Fruit fly (Drosophila melanogaster) whole organism, embryonic: ENCODE results near the gene CG14340.

Experiments
- Atf3 ChIP-seq: fragments of 200-800 bp; sonication (Bioruptor generic); optimal IDR thresholded peaks from 3 replicates; lab custom pipeline; 2016; ENCODE audit warnings: missing biosample characterization, missing genetic modification characterization
- Atf6 ChIP-seq: fragments of 200-800 bp; sonication (Bioruptor generic); IDR thresholded peaks from 2 replicates; pipeline ENCODE4 v1.3.6; 2022; ENCODE audit warnings: missing biosample characterization, missing genetic modification characterization
- Bdp1 ChIP-seq: fragments of 200-800 bp; sonication (Bioruptor generic); optimal IDR thresholded peaks from 3 replicates; lab custom pipeline; 2016; ENCODE audit warnings: missing biosample characterization, missing genetic modification characterization
- CG10147 ChIP-seq: fragments of 200-800 bp; sonication (Bioruptor generic); optimal IDR thresholded peaks from 2 replicates; lab custom pipeline; 2019; ENCODE audit warnings: missing biosample characterization, mild to moderate bottlenecking, missing genetic modification characterization, moderate library complexity
- CG10209 ChIP-seq: fragments of 200-800 bp; sonication (Bioruptor generic); optimal IDR thresholded peaks from 3 replicates; lab custom pipeline; 2017; ENCODE audit warnings: missing biosample characterization, mild to moderate bottlenecking, missing genetic modification characterization, missing genetic modification reagents
- CG1024 ChIP-seq: fragments of 200-800 bp; sonication (Bioruptor generic); IDR thresholded peaks from 2 replicates; pipeline ENCODE4 v1.3.6; 2022; ENCODE audit warnings: missing biosample characterization, missing genetic modification characterization
- CG10959 ChIP-seq: fragments of 200-800 bp; sonication (Bioruptor generic); IDR thresholded peaks from 2 replicates; pipeline ENCODE4 v1.3.6; 2022; ENCODE audit warnings: missing biosample characterization, missing genetic modification characterization
- CG11695 ChIP-seq: fragments of 200-800 bp; sonication (Bioruptor generic); IDR thresholded peaks from 3 replicates; pipeline ENCODE4 v1.3.6; 2022; ENCODE audit warnings: missing biosample characterization, missing genetic modification characterization
- CG11723 ChIP-seq: fragments of 200-800 bp; sonication (Bioruptor generic); optimal IDR thresholded peaks from 2 replicates; lab custom pipeline; 2017; ENCODE audit warnings: missing biosample characterization, mild to moderate bottlenecking, missing genetic modification characterization
- CG12236 ChIP-seq: fragments of 200-800 bp; sonication (Bioruptor generic); optimal IDR thresholded peaks from 2 replicates; lab custom pipeline; 2016; ENCODE audit warnings: missing biosample characterization, missing genetic modification characterization
- CG17186 ChIP-seq: fragments of 200-800 bp; sonication (Bioruptor generic); optimal IDR thresholded peaks from 3 replicates; lab custom pipeline; 2017; ENCODE audit warnings: missing biosample characterization, missing genetic modification reagents, missing genetic modification characterization
- CG17361 ChIP-seq: fragments of 200-800 bp; sonication (Bioruptor generic); IDR thresholded peaks from 3 replicates; pipeline ENCODE4 v1.3.6; 2022; ENCODE audit warnings: missing biosample characterization, missing genetic modification characterization
- CG17385 ChIP-seq: fragments of 200-800 bp; sonication (Bioruptor generic); optimal IDR thresholded peaks from 3 replicates; lab custom pipeline; 2018; ENCODE audit warnings: missing biosample characterization, mild to moderate bottlenecking, missing genetic modification characterization
- CG17829 ChIP-seq: fragments of 200-800 bp; optimal IDR thresholded peaks from 2 replicates; lab custom pipeline; 2019; ENCODE audit warnings: missing biosample characterization, mild to moderate bottlenecking, missing genetic modification characterization, moderate library complexity
- CG18599 ChIP-seq: fragments of 200-800 bp; sonication (Bioruptor generic); optimal IDR thresholded peaks from 3 replicates; lab custom pipeline; 2017; ENCODE audit warnings: missing biosample characterization, missing genetic modification characterization, mild to moderate bottlenecking, moderate library complexity, missing genetic modification reagents
- CG30020 ChIP-seq: fragments of 200-800 bp; optimal IDR thresholded peaks from 2 replicates; lab custom pipeline; 2019; ENCODE audit warnings: missing biosample characterization, mild to moderate bottlenecking, missing genetic modification characterization, moderate library complexity
- CG32767 ChIP-seq: fragments of 200-800 bp; sonication (Bioruptor generic); IDR thresholded peaks from 2 replicates; pipeline ENCODE4 v1.3.6; 2022; ENCODE audit warnings: missing biosample characterization, missing genetic modification characterization
- CG3407 ChIP-seq: fragments of 200-800 bp; sonication (Bioruptor generic); optimal IDR thresholded peaks from 2 replicates; lab custom pipeline; 2018; ENCODE audit warnings: missing biosample characterization, mild to moderate bottlenecking, missing genetic modification characterization
- CG5180 ChIP-seq: fragments of 200-800 bp; sonication (Bioruptor generic); optimal IDR thresholded peaks from 3 replicates; lab custom pipeline; 2017; ENCODE audit warnings: missing biosample characterization, missing genetic modification characterization, mild to moderate bottlenecking, moderate library complexity, missing genetic modification reagents
- CG6272 ChIP-seq: fragments of 200-800 bp; sonication (Bioruptor generic); IDR thresholded peaks from 2 replicates; pipeline ENCODE4 v1.3.6; 2022; ENCODE audit warnings: missing biosample characterization, missing genetic modification characterization
- CG6854 ChIP-seq: fragments of 200-800 bp; sonication (Bioruptor generic); optimal IDR thresholded peaks from 3 replicates; lab custom pipeline; 2017; ENCODE audit warnings: missing biosample characterization, mild to moderate bottlenecking, missing genetic modification characterization
- CG8089 ChIP-seq: fragments of 200-800 bp; sonication (Bioruptor generic); optimal IDR thresholded peaks from 3 replicates; lab custom pipeline; 2016; ENCODE audit warnings: missing biosample characterization, missing genetic modification characterization
- CG8281 ChIP-seq: fragments of 200-800 bp; sonication (Bioruptor generic); optimal IDR thresholded peaks from 2 replicates; lab custom pipeline; 2018; ENCODE audit warnings: missing biosample characterization, mild to moderate bottlenecking, missing genetic modification characterization, moderate library complexity
- Camta ChIP-seq: fragments of 200-800 bp; sonication (Bioruptor generic); optimal IDR thresholded peaks from 2 replicates; lab custom pipeline; 2016; ENCODE audit warnings: missing biosample characterization, missing genetic modification characterization
- CkIIα-i1 ChIP-seq: fragments of 200-800 bp; sonication (Bioruptor generic); IDR thresholded peaks from 2 replicates; pipeline ENCODE4 v1.3.6; 2022; ENCODE audit warnings: missing biosample characterization, missing genetic modification characterization
- D19B ChIP-seq: fragments of 200-800 bp; sonication (Bioruptor generic); optimal IDR thresholded peaks from 2 replicates; lab custom pipeline; 2017; ENCODE audit warnings: missing biosample characterization, mild to moderate bottlenecking, missing genetic modification characterization
- Ets65A ChIP-seq: fragments of 200-800 bp; sonication (Bioruptor generic); peaks from one replicate; lab custom pipeline; 2016; ENCODE audit warnings: missing biosample characterization, missing genetic modification characterization
- HLH54F ChIP-seq: fragments of 200-800 bp; sonication (Bioruptor generic); optimal IDR thresholded peaks from 3 replicates; lab custom pipeline; 2016; ENCODE audit warnings: missing biosample characterization, missing genetic modification characterization
- Hr51 ChIP-seq, 2 experiments: fragments of 200-800 bp; sonication (Bioruptor generic); optimal IDR thresholded peaks; 2 replicates in 1 of 2; 3 replicates in 1 of 2; lab custom pipeline; 2016 to 2018; ENCODE audit warnings: missing biosample characterization in 2 of 2, missing genetic modification characterization in 2 of 2, mild to moderate bottlenecking in 1 of 2, moderate library complexity in 1 of 2
- NFAT ChIP-seq: fragments of 200-800 bp; sonication (Bioruptor generic); IDR thresholded peaks from 2 replicates; pipeline ENCODE4 v1.3.6; 2022; ENCODE audit warnings: missing biosample characterization, missing genetic modification characterization
- NfI ChIP-seq: fragments of 200-800 bp; sonication (Bioruptor generic); optimal IDR thresholded peaks from 3 replicates; lab custom pipeline; 2018; ENCODE audit warnings: missing biosample characterization, mild to moderate bottlenecking, missing genetic modification characterization, moderate library complexity
- Rfx ChIP-seq: fragments of 200-800 bp; sonication (Bioruptor generic); IDR thresholded peaks from 2 replicates; pipeline ENCODE4 v1.3.6; 2022; ENCODE audit warnings: missing biosample characterization, missing genetic modification characterization
- Tbp ChIP-seq: fragments of >200 bp; optimal IDR thresholded peaks from 2 replicates; lab custom pipeline; 2018; ENCODE audit warnings: missing biosample characterization, missing genetic modification characterization
- ara ChIP-seq: fragments of 200-800 bp; sonication (Bioruptor generic); IDR thresholded peaks from 2 replicates; pipeline ENCODE4 v1.3.6; 2022; ENCODE audit warnings: missing biosample characterization, missing genetic modification characterization
- ci ChIP-seq: fragments of 200-800 bp; sonication (Bioruptor generic); IDR thresholded peaks from 3 replicates; pipeline ENCODE4 v1.3.6; 2022; ENCODE audit warnings: missing biosample characterization, missing genetic modification characterization
- dimm ChIP-seq: fragments of 200-800 bp; sonication (Bioruptor generic); IDR thresholded peaks from 2 replicates; pipeline ENCODE4 v1.3.6; 2022; ENCODE audit warnings: missing biosample characterization, missing genetic modification characterization
- ems ChIP-seq: fragments of 200-800 bp; sonication (Bioruptor generic); optimal IDR thresholded peaks from 3 replicates; lab custom pipeline; 2016; ENCODE audit warnings: missing biosample characterization, missing genetic modification characterization
- exex ChIP-seq: fragments of 200-800 bp; sonication (Bioruptor generic); optimal IDR thresholded peaks from 4 replicates; lab custom pipeline; 2018; ENCODE audit warnings: missing biosample characterization, mild to moderate bottlenecking, missing genetic modification characterization, moderate library complexity
- grn ChIP-seq: fragments of 200-800 bp; sonication (Bioruptor generic); optimal IDR thresholded peaks from 3 replicates; lab custom pipeline; 2017; ENCODE audit warnings: missing biosample characterization, missing genetic modification characterization
- gro ChIP-seq: fragments of 200-800 bp; sonication (Bioruptor generic); optimal IDR thresholded peaks from 2 replicates; lab custom pipeline; 2016; ENCODE audit warnings: missing biosample characterization, missing genetic modification characterization
- gt ChIP-seq: fragments of 200-800 bp; sonication (Bioruptor generic); IDR thresholded peaks from 2 replicates; pipeline ENCODE4 v1.3.6; 2022; ENCODE audit warnings: missing biosample characterization, missing genetic modification characterization
- klu ChIP-seq: fragments of 200-800 bp; sonication (Bioruptor generic); IDR thresholded peaks from 2 replicates; pipeline ENCODE4 v1.3.6; 2022; ENCODE audit warnings: missing biosample characterization, missing genetic modification characterization
- kni ChIP-seq: fragments of 200-800 bp; sonication (Bioruptor generic); optimal IDR thresholded peaks from 3 replicates; lab custom pipeline; 2017; ENCODE audit warnings: mild to moderate bottlenecking, missing biosample characterization, missing genetic modification reagents, missing genetic modification characterization
- lbe ChIP-seq: fragments of 200-800 bp; sonication (Bioruptor generic); optimal IDR thresholded peaks from 2 replicates; lab custom pipeline; 2016; ENCODE audit warnings: missing biosample characterization, mild to moderate bottlenecking, missing genetic modification characterization
- mld ChIP-seq: fragments of 200-800 bp; sonication (Bioruptor generic); IDR thresholded peaks from 3 replicates; pipeline ENCODE4 v1.3.6; 2022; ENCODE audit warnings: missing biosample characterization, missing genetic modification characterization; ENCODE audit not compliant: partially characterized antibody
- org-1 ChIP-seq: fragments of 200-800 bp; sonication (Bioruptor generic); optimal IDR thresholded peaks from 2 replicates; lab custom pipeline; 2017; ENCODE audit warnings: missing biosample characterization, missing genetic modification characterization
- pho ChIP-seq: fragments of 200-800 bp; sonication (Bioruptor generic); optimal IDR thresholded peaks from 2 replicates; lab custom pipeline; 2016; ENCODE audit warnings: missing biosample characterization, missing genetic modification characterization
- row ChIP-seq: fragments of 200-800 bp; sonication (Bioruptor generic); IDR thresholded peaks from 3 replicates; pipeline ENCODE4 v1.3.6; 2022; ENCODE audit warnings: missing biosample characterization, missing genetic modification characterization
- salm ChIP-seq: fragments of 200-800 bp; sonication (Bioruptor generic); optimal IDR thresholded peaks from 2 replicates; lab custom pipeline; 2018; ENCODE audit warnings: missing biosample characterization, mild to moderate bottlenecking, missing genetic modification characterization
- schlank ChIP-seq: fragments of 200-800 bp; sonication (Bioruptor generic); optimal IDR thresholded peaks from 2 replicates; lab custom pipeline; 2018; ENCODE audit warnings: missing biosample characterization, mild to moderate bottlenecking, missing genetic modification characterization
- so ChIP-seq: fragments of 200-800 bp; sonication (Bioruptor generic); IDR thresholded peaks from 3 replicates; pipeline ENCODE4 v1.3.6; 2022; ENCODE audit warnings: missing biosample characterization, missing genetic modification characterization
- yki ChIP-seq: fragments of >200 bp; optimal IDR thresholded peaks from 3 replicates; lab custom pipeline; 2018
- zfh2 ChIP-seq: fragments of 200-800 bp; sonication (Bioruptor generic); optimal IDR thresholded peaks from 2 replicates; lab custom pipeline; 2016; ENCODE audit warnings: missing biosample characterization, missing genetic modification characterization

The CG14340 gene

dm6 chr2L:1070332-1070731 lies 42.4 kb upstream of the CG14340 start (continued):
- TF ChIP-seq gt (GFP tag; lab: Robert Waterston, UW) (0 out of 2 replicates have a peak, but pooled peaks have one; percentile 32), Rfx (no peak), CG6272 (GFP tag; lab: Robert Waterston, UW) (no peak), CG11695 (GFP tag; lab: Robert Waterston, UW) (peak; percentile 47; the same call in 1 of the 3 replicates), dimm (GFP tag; lab: Robert Waterston, UW) (no peak), CG5180 (GFP tag; lab: Kevin White, UChicago) (no peak), ara (GFP tag; lab: Robert Waterston, UW) (no peak), mld (GFP tag; lab: Robert Waterston, UW) (no peak), CG8281 (tag; lab: Kevin White, UChicago) (no peak), salm (tag; lab: Kevin White, UChicago) (no peak), yki (lab: Kevin White, UChicago) (no peak), klu (no peak), Ets65A (GFP tag; lab: Kevin White, UChicago) (peak; percentile 60), D19B (GFP tag; lab: Kevin White, UChicago) (no peak), CG17361 (GFP tag; lab: Robert Waterston, UW) (0 out of 3 replicates have a peak, but pooled peaks have one; percentile 18), grn (GFP tag; lab: Kevin White, UChicago) (no peak), ci (peak; percentile 72; the same call in 2 of the 3 replicates), HLH54F (GFP tag; lab: Kevin White, UChicago) (no peak), CG10959 (GFP tag; lab: Robert Waterston, UW) (0 out of 2 replicates have a peak, but pooled peaks have one; percentile 6), CG1024 (GFP tag; lab: Robert Waterston, UW) (no peak), row (GFP tag; lab: Robert Waterston, UW) (peak; percentile 37; the same call in 2 of the 3 replicates), CG3407 (peak; percentile 18), NfI (no peak), CG11723 (GFP tag; lab: Kevin White, UChicago) (no peak), Atf3 (no peak), CG17385 (GFP tag; lab: Kevin White, UChicago) (no peak), pho (no peak), kni (GFP tag; lab: Kevin White, UChicago) (no peak), zfh2 (GFP tag; lab: Kevin White, UChicago) (no peak), CG12236 (GFP tag; lab: Kevin White, UChicago) (no peak), Tbp (no peak), CG32767 (GFP tag; lab: Robert Waterston, UW) (no peak), Atf6 (GFP tag; lab: Robert Waterston, UW) (no peak), lbe (no peak), ems (no peak), org-1 (no peak), Hr51 (GFP tag; optimal IDR thresholded peaks at IDR 0.05; lab: Kevin White, UChicago) (no peak), CG10209 (no peak), CkIIα-i1 (no peak), CG18599 (peak; percentile 29), CG17829 (tag; lab: Kevin White, UChicago) (peak; percentile 48), so (no peak), Bdp1 (GFP tag; lab: Kevin White, UChicago) (no peak), gro (GFP tag; lab: Kevin White, UChicago) (no peak), NFAT (GFP tag; lab: Robert Waterston, UW) (no peak), Camta (no peak), CG17186 (no peak), CG30020 (tag; lab: Kevin White, UChicago) (no peak), CG8089 (GFP tag; lab: Kevin White, UChicago) (no peak), exex (tag; lab: Kevin White, UChicago) (no peak), schlank (tag; lab: Kevin White, UChicago) (no peak), CG6854 (GFP tag; lab: Kevin White, UChicago) (no peak), CG10147 (GFP tag; lab: Kevin White, UChicago) (no peak)
